Worm (Caenorhabditis elegans) whole organism, L1 larva: ENCODE measurements around the gene lec-1.

Source experiments
- C34B4.2 ChIP-seq: sonication (generic microtip); optimal IDR thresholded peaks from 2 replicates; lab custom pipeline; 2017; ENCODE audit warnings: mild to moderate bottlenecking, missing genetic modification characterization, missing compliant biosample characterization
- F16B12.6 ChIP-seq: fragments of 150-350 bp; optimal IDR thresholded peaks from 2 replicates; lab custom pipeline; 2014; ENCODE audit warnings: missing biosample characterization, missing genetic modification characterization
- Y116A8C.19 ChIP-seq: sonication (generic microtip); optimal IDR thresholded peaks from 2 replicates; lab custom pipeline; 2016; ENCODE audit warnings: missing compliant biosample characterization, missing genetic modification characterization, borderline replicate concordance
- aha-1 ChIP-seq: fragments of 150-350 bp; optimal IDR thresholded peaks from 2 replicates; lab custom pipeline; 2014; ENCODE audit warnings: missing biosample characterization, missing genetic modification characterization
- alr-1 ChIP-seq: fragments of 200-800 bp; sonication (Bioruptor generic); optimal IDR thresholded peaks from 2 replicates; lab custom pipeline; 2018; ENCODE audit warnings: borderline replicate concordance, mild to moderate bottlenecking, missing genetic modification characterization, missing compliant biosample characterization
- ama-1 ChIP-seq: fragments of 150-350 bp; optimal IDR thresholded peaks from 2 replicates; lab custom pipeline; 2014
- ceh-8 ChIP-seq: fragments of 200-800 bp; sonication (Bioruptor generic); optimal IDR thresholded peaks from 2 replicates; lab custom pipeline; 2018; ENCODE audit warnings: mild to moderate bottlenecking, missing genetic modification characterization, moderate library complexity, missing compliant biosample characterization
- ceh-82 ChIP-seq, 3 experiments: fragments of 150-350 bp in 1 of 3; sonication (generic microtip) in 2 of 3; optimal IDR thresholded peaks; 2 replicates each; lab custom pipeline; 2014 to 2017; ENCODE audit warnings: missing biosample characterization in 3 of 3, missing genetic modification characterization in 3 of 3
- ceh-88 ChIP-seq: fragments of 200-800 bp; sonication (Bioruptor generic); IDR thresholded peaks from 2 replicates; pipeline ENCODE4 v1.3.6; 2022; ENCODE audit warnings: missing genetic modification characterization, missing compliant biosample characterization
- ceh-90 ChIP-seq: sonication (generic microtip); optimal IDR thresholded peaks from 2 replicates; lab custom pipeline; 2016; ENCODE audit warnings: missing genetic modification characterization, missing compliant biosample characterization
- efl-1 ChIP-seq, 4 experiments: fragments of 150-350 bp; optimal IDR thresholded peaks in 3 of 4; peaks in 1 of 4; 1 replicate in 1 of 4; 2 replicates in 3 of 4; lab custom pipeline; 2014; ENCODE audit warnings: missing biosample characterization in 2 of 4, missing genetic modification characterization in 2 of 4, missing genetic modification reagents in 2 of 4
- elt-3 ChIP-seq, 6 experiments: fragments of 150-350 bp in 1 of 6; sonication (generic microtip); optimal IDR thresholded peaks; 2 replicates each; lab custom pipeline; 2017 to 2018; ENCODE audit warnings: missing biosample characterization in 6 of 6, missing genetic modification characterization in 6 of 6, inconsistent platforms in 1 of 6
- ets-5 ChIP-seq: fragments of 200-800 bp; sonication (Bioruptor generic); IDR thresholded peaks from 2 replicates; pipeline ENCODE4 v1.3.6; 2022; ENCODE audit warnings: missing genetic modification characterization, missing compliant biosample characterization
- fkh-4 ChIP-seq: sonication (generic microtip); optimal IDR thresholded peaks from 2 replicates; lab custom pipeline; 2016; ENCODE audit warnings: missing compliant biosample characterization, missing genetic modification characterization, borderline replicate concordance
- fos-1 ChIP-seq: fragments of 150-350 bp; optimal IDR thresholded peaks from 2 replicates; lab custom pipeline; 2014; ENCODE audit warnings: missing biosample characterization, missing genetic modification characterization
- grh-1 ChIP-seq: fragments of 200-800 bp; sonication (Bioruptor generic); IDR thresholded peaks from 2 replicates; pipeline ENCODE4 v1.3.6; 2022; ENCODE audit warnings: missing genetic modification reagents, missing genetic modification characterization, missing compliant biosample characterization
- lin-39 ChIP-seq: fragments of 150-350 bp; optimal IDR thresholded peaks from 2 replicates; lab custom pipeline; 2014; ENCODE audit warnings: missing biosample characterization, missing genetic modification reagents, missing genetic modification characterization
- mep-1 ChIP-seq: fragments of 150-350 bp; optimal IDR thresholded peaks from 2 replicates; lab custom pipeline; 2014; ENCODE audit warnings: missing biosample characterization, missing genetic modification characterization
- nhr-12 ChIP-seq: sonication (generic microtip); optimal IDR thresholded peaks from 2 replicates; lab custom pipeline; 2017; ENCODE audit warnings: missing biosample characterization, missing genetic modification characterization
- nhr-47 ChIP-seq: sonication (generic microtip); optimal IDR thresholded peaks from 2 replicates; lab custom pipeline; 2016; ENCODE audit warnings: mild to moderate bottlenecking, missing genetic modification characterization, moderate library complexity, missing compliant biosample characterization
- nhr-76 ChIP-seq: sonication (generic microtip); optimal IDR thresholded peaks from 2 replicates; lab custom pipeline; 2017; ENCODE audit warnings: missing biosample characterization, missing genetic modification characterization
- nhr-84 ChIP-seq: sonication (generic microtip); optimal IDR thresholded peaks from 2 replicates; lab custom pipeline; 2017; ENCODE audit warnings: missing biosample characterization, missing genetic modification characterization
- nhr-85 ChIP-seq: sonication (generic microtip); peaks from one replicate; lab custom pipeline; 2016; ENCODE audit warnings: missing genetic modification characterization, inconsistent platforms, missing compliant biosample characterization
- nhr-90 ChIP-seq: sonication (generic microtip); optimal IDR thresholded peaks from 2 replicates; lab custom pipeline; 2016; ENCODE audit warnings: mild to moderate bottlenecking, missing genetic modification characterization, missing compliant biosample characterization; ENCODE audit not compliant: poor library complexity
- pag-3 ChIP-seq: sonication (generic microtip); optimal IDR thresholded peaks from 2 replicates; lab custom pipeline; 2017; ENCODE audit warnings: missing genetic modification characterization, mild to moderate bottlenecking, missing compliant biosample characterization, antibody characterized with exemption, borderline replicate concordance; ENCODE audit not compliant: insufficient read depth
- pqm-1 ChIP-seq: sonication (generic microtip); optimal IDR thresholded peaks from 3 replicates; lab custom pipeline; 2017; ENCODE audit warnings: missing biosample characterization, missing genetic modification characterization
- rnt-1 ChIP-seq: sonication (generic microtip); optimal IDR thresholded peaks from 2 replicates; lab custom pipeline; 2016; ENCODE audit warnings: mild to moderate bottlenecking, missing genetic modification characterization, moderate library complexity, missing compliant biosample characterization
- skn-1 ChIP-seq: fragments of 150-350 bp; optimal IDR thresholded peaks from 2 replicates; lab custom pipeline; 2014; ENCODE audit warnings: missing biosample characterization, missing genetic modification characterization
- sox-4 ChIP-seq: sonication (generic microtip); optimal IDR thresholded peaks from 2 replicates; lab custom pipeline; 2016; ENCODE audit warnings: missing genetic modification characterization, missing compliant biosample characterization
- sptf-1 ChIP-seq: fragments of 150-350 bp; optimal IDR thresholded peaks from 2 replicates; lab custom pipeline; 2014; ENCODE audit warnings: missing biosample characterization, missing genetic modification characterization
- tbx-2 ChIP-seq: sonication (generic microtip); optimal IDR thresholded peaks from 2 replicates; lab custom pipeline; 2016; ENCODE audit warnings: missing genetic modification characterization, missing compliant biosample characterization
- tlp-1 ChIP-seq: fragments of 150-350 bp; optimal IDR thresholded peaks from 2 replicates; lab custom pipeline; 2014; ENCODE audit warnings: missing biosample characterization, missing genetic modification characterization
- unc-130 ChIP-seq: fragments of 150-350 bp; optimal IDR thresholded peaks from 2 replicates; lab custom pipeline; 2017; ENCODE audit warnings: missing biosample characterization, missing genetic modification characterization, inconsistent platforms
- unc-30 ChIP-seq: sonication (generic microtip); optimal IDR thresholded peaks from 2 replicates; lab custom pipeline; 2017; ENCODE audit warnings: missing biosample characterization, missing genetic modification characterization
- unc-86 ChIP-seq: sonication (generic microtip); optimal IDR thresholded peaks from 2 replicates; lab custom pipeline; 2016; ENCODE audit warnings: missing genetic modification characterization, missing compliant biosample characterization
- vab-15 ChIP-seq: sonication (generic microtip); optimal IDR thresholded peaks from 2 replicates; lab custom pipeline; 2017; ENCODE audit warnings: missing genotype, mild to moderate bottlenecking, missing genetic modification characterization, missing compliant biosample characterization
- zip-4 ChIP-seq: fragments of 200-800 bp; sonication (Bioruptor generic); optimal IDR thresholded peaks from 2 replicates; lab custom pipeline; 2018; ENCODE audit warnings: mild to moderate bottlenecking, missing genetic modification characterization, moderate library complexity, missing compliant biosample characterization
- ztf-11 ChIP-seq, 2 experiments: sonication (generic microtip); optimal IDR thresholded peaks; 2 replicates each; lab custom pipeline; 2016 to 2017; ENCODE audit warnings: missing genetic modification characterization in 2 of 2, missing biosample characterization in 1 of 2, missing compliant biosample characterization in 1 of 2

lec-1 gene

DNA sequence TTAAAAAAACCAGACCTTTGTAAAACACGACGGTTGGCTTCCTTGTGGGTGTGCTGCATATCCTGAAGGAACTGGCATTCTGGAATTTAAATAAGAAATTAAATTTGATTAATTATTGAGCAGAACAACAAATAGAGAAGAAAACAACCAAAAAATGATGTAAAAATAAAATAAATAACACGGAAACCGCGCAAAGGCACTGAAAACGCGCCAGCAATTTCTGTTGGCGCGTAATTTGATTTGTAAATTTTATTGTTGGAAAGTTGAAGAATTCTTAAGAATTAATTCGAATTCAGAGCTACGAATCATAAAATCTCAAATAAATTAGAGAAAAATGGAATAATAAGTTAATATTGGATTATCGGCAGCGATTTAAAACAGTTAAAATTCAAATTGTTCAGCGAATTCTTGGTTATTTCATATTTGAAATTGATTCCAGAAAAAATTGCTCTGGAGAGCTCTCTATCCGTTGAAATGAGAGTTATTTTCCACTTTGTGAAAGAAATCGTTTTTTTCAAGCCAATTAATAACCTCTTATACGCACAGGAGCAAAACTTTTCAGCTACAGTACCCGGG is 42.6 kb downstream of the lec-1 start, which contains the start of gene romo-1 (continued):
- TF ChIP-seq grh-1 (GFP tag; lab: Robert Waterston, UW) (peak; percentile 67), ztf-11 (tag; optimal IDR thresholded peaks at IDR 0.05; lab: Kevin White, UChicago) (peak in 1 of 2 experiments; percentile 41), efl-1 (optimal IDR thresholded peaks at IDR 0.05; lab: Kevin White, UChicago) (peak; percentile 65 to 95), efl-1 (GFP tag; optimal IDR thresholded peaks at IDR 0.05 in 1 of 2; lab: Kevin White, UChicago) (peak; percentile 94 to 99), nhr-76 (tag; lab: Kevin White, UChicago) (no peak), elt-3 (tag; optimal IDR thresholded peaks at IDR 0.05; lab: Kevin White, UChicago) (peak in 2 of 6 experiments; percentile 27 to 55), Y116A8C.19 (tag; lab: Kevin White, UChicago) (no peak), rnt-1 (tag; lab: Kevin White, UChicago) (peak; percentile 78), ceh-8 (GFP tag; lab: Kevin White, UChicago) (peak; percentile 38), nhr-12 (tag; lab: Kevin White, UChicago) (no peak), tlp-1 (tag; lab: Kevin White, UChicago) (no peak), fkh-4 (no peak), C34B4.2 (tag; lab: Kevin White, UChicago) (no peak), nhr-47 (tag; lab: Kevin White, UChicago) (peak; percentile 87), ceh-90 (peak; percentile 9), skn-1 (tag; lab: Kevin White, UChicago) (peak; percentile 79), unc-130 (peak; percentile 87), sptf-1 (no peak), ceh-82 (tag; optimal IDR thresholded peaks at IDR 0.05; lab: Kevin White, UChicago) (peak; percentile 74 to 83 (median 80)), unc-30 (peak; percentile 34)

ce11 chrII:13239593-13239992 is 44.2 kb downstream of the lec-1 start:
- TF ChIP-seq unc-86 (tag; lab: Kevin White, UChicago) (no peak), alr-1 (tag; lab: Kevin White, UChicago) (no peak)

ce11 chrII:13243021-13243420 is 47.7 kb downstream of the lec-1 start, which contains the start of gene F15D4.4:
Gene F15D4.4 (minus strand): TSS chrII:13243121.
- TF ChIP-seq ama-1 (no peak), lin-39 (tag; lab: Kevin White, UChicago) (no peak), F16B12.6 (no peak), ets-5 (no peak), nhr-76 (tag; lab: Kevin White, UChicago) (no peak), pag-3 (tag; lab: Kevin White, UChicago) (no peak), vab-15 (tag; lab: Kevin White, UChicago) (no peak), pqm-1 (tag; lab: Kevin White, UChicago) (no peak), rnt-1 (tag; lab: Kevin White, UChicago) (no peak), ceh-88 (GFP tag; lab: Robert Waterston, UW) (no peak), fos-1 (no peak), aha-1 (tag; lab: Kevin White, UChicago) (no peak), mep-1 (tag; lab: Kevin White, UChicago) (no peak), unc-130 (no peak), sox-4 (tag; lab: Kevin White, UChicago) (no peak), tbx-2 (tag; lab: Kevin White, UChicago) (no peak), nhr-90 (tag; lab: Kevin White, UChicago) (no peak), zip-4 (no peak), nhr-84 (no peak), nhr-85 (no peak)
